Worm (Caenorhabditis elegans): Measurements from ENCODE around the gene fbxb-79.
A peak's percentile ranks its signal among the peaks of the same experiment; 100 is the strongest.

fbxb-79 gene

DNA sequence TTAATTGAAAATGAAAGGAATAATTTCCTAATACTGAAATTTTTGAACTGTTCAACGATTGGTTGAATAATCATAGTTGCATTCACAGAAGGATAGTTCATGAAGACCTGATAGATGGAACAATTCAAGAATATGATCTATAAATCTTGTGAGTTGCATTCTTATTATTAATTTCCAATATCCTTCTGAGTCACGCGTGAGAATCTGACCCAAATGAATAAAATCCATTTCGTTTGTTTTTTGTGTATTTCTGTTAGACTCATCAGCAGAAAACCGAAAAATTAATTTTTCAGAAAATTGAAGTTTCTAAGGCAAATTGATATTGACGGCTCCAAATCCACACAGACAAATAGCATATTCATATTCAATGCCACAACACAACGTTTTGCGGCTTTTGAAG is at the start of gene fbxb-79:
TSS of gene fbxb-79 (minus strand) at position 101 of the 400 bp plus-strand sequence.
- no peak for TF ChIP-seq efl-1 (optimal IDR thresholded peaks at IDR 0.05)
- TF ChIP-seq efl-1 (GFP tag; optimal IDR thresholded peaks at IDR 0.05 in 1 of 2) = no peak
- no peak for TF ChIP-seq sox-4 (tag; optimal IDR thresholded peaks at IDR 0.05)
- TF ChIP-seq egl-13 (tag; optimal IDR thresholded peaks at IDR 0.05) = no peak
- no peak for TF ChIP-seq nhr-11 (tag; optimal IDR thresholded peaks at IDR 0.05)
- no peak for TF ChIP-seq Y116A8C.19 (tag; optimal IDR thresholded peaks at IDR 0.05; ENCODE audit: borderline replicate concordance)
- no peak for TF ChIP-seq nhr-19 (GFP tag; conservative IDR thresholded peaks at IDR 0.05)
- TF ChIP-seq F16B12.6 (tag; optimal IDR thresholded peaks at IDR 0.05) = no peak

DNA sequence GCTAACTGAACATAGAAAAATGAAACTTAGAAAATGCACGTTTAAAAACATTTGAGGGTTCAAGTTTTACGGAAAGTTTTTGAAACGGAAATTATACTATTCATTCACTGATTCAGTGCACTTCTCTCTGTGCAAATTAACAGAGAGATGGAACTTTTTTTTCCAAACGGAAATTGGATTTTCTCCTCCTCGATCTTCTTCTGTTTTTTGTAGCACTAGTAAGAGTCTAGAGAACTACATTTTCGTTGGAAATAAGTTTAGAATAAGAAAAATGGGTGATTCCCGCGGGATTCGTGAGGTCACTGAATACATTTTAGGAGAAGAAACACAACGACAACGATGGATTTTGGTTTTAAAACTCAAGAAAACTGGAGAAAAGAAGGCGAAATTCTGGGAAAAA is 46.4 kb upstream of the fbxb-79 start:
- TF ChIP-seq fos-1 (tag; optimal IDR thresholded peaks at IDR 0.05) (no peak), lin-14 (GFP tag; optimal IDR thresholded peaks at IDR 0.05) (peak; percentile 49)

DNA sequence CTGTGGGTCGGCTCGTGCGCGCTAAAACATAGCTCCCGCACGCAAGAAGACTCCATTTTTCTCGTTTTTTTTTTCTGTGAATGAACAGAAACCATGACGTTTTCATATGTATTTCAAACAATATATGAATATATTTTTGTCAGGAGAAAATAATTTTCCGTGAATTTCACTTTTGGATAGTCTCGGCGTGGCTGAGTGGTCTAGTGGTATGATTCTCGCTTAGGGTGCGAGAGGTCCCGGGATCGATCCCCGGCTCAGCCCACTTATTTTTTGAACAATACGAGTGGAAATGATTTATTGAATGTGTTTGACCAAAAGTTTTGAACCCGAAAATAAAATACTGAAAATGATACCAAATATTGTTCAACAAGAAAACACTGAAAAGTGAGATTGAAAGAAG is 42.1 kb upstream of the fbxb-79 start:
- TF ChIP-seq tlp-1 (tag; optimal IDR thresholded peaks at IDR 0.05) (no peak), ets-5 (GFP tag; IDR thresholded peaks at IDR 0.05) (no peak), sptf-1 (tag; optimal IDR thresholded peaks at IDR 0.05) (no peak), unc-62 (GFP tag; optimal IDR thresholded peaks at IDR 0.05) (no peak), ceh-8 (GFP tag; optimal IDR thresholded peaks at IDR 0.05) (no peak), unc-98 (GFP tag; IDR thresholded peaks at IDR 0.05) (no peak), sox-4 (tag; optimal IDR thresholded peaks at IDR 0.05) (no peak), ztf-4 (tag; optimal IDR thresholded peaks at IDR 0.05) (no peak), hlh-17 (GFP tag; optimal IDR thresholded peaks at IDR 0.05; ENCODE audit: borderline replicate concordance) (no peak), nhr-76 (tag; optimal IDR thresholded peaks at IDR 0.05) (no peak), ceh-90 (tag; optimal IDR thresholded peaks at IDR 0.05) (no peak), vab-15 (tag; optimal IDR thresholded peaks at IDR 0.05) (no peak), fkh-4 (tag; optimal IDR thresholded peaks at IDR 0.05; ENCODE audit: borderline replicate concordance) (no peak), zip-4 (GFP tag; optimal IDR thresholded peaks at IDR 0.05) (no peak), nhr-11 (tag; optimal IDR thresholded peaks at IDR 0.05) (no peak)

DNA sequence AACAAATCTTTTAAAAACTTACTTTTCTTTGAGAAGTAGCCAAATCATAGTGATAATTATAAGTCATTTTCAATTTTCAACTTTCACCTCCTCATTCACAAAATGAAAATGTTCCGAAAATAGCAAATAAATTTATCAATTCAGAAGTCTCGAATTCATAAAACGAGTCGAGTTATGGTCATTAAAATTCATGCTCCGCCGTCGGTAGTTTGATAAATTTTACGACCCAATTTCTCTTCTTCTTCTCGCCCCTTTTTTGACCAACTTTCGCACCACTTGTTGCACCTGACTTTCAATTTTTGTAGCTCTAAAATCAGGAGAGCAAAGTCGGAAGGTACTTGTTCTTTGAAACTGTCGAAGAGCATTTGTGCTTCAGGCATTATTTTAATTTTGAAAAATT is 40.8 kb upstream of the fbxb-79 start, which contains the start of gene best-7:
TSS of gene best-7 (minus strand) at position 239 of the 400 bp plus-strand sequence.
- no peak for TF ChIP-seq alr-1 (tag; optimal IDR thresholded peaks at IDR 0.05; ENCODE audit: borderline replicate concordance)
- no peak for TF ChIP-seq nhr-11 (tag; optimal IDR thresholded peaks at IDR 0.05)
- no peak for TF ChIP-seq lin-15B (tag; optimal IDR thresholded peaks at IDR 0.05)
- TF ChIP-seq vab-15 (tag; optimal IDR thresholded peaks at IDR 0.05) = no peak
- no peak for TF ChIP-seq ceh-82 (tag; optimal IDR thresholded peaks at IDR 0.05)
- TF ChIP-seq unc-62 (GFP tag; optimal IDR thresholded peaks at IDR 0.05) = no peak
- TF ChIP-seq pqm-1 (tag; optimal IDR thresholded peaks at IDR 0.05) = no peak
- no peak for TF ChIP-seq lin-13 (GFP tag; optimal IDR thresholded peaks at IDR 0.05)
- TF ChIP-seq fkh-10 (GFP tag; optimal IDR thresholded peaks at IDR 0.05) = no peak
- no peak for TF ChIP-seq C34B4.2 (tag; optimal IDR thresholded peaks at IDR 0.05)
- no peak for TF ChIP-seq zip-4 (GFP tag; optimal IDR thresholded peaks at IDR 0.05)
- no peak for TF ChIP-seq ces-1 (GFP tag; optimal IDR thresholded peaks at IDR 0.05)
- no peak for TF ChIP-seq sup-37 (GFP tag; optimal IDR thresholded peaks at IDR 0.05)
- TF ChIP-seq nhr-47 (tag; optimal IDR thresholded peaks at IDR 0.05) = no peak
- no peak for TF ChIP-seq sptf-1 (tag; optimal IDR thresholded peaks at IDR 0.05)
- TF ChIP-seq hpl-2 (GFP tag; optimal IDR thresholded peaks at IDR 0.05) = no peak
- no peak for TF ChIP-seq nhr-85 (tag)

DNA sequence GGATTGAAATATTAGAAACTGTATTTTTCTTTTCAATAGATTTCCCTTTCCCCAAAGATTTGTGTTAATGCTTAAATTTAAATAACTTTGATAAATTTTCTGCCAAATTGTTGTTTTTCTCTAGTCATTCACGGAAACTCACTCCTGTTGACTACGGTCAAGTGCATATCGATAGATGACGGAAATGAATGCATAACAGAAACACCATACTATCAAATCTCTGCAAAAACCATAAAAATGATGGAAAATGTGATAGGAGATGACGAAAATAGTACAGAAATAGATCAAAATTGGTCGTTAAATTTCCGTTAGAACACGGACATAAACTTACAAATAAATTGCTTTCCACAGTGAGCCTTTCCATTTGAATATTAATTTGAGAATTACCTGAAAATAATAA is 39.7 kb upstream of the fbxb-79 start:
- TF ChIP-seq nhr-237 (tag; optimal IDR thresholded peaks at IDR 0.05) (no peak), efl-1 (optimal IDR thresholded peaks at IDR 0.05) (no peak), efl-1 (GFP tag; optimal IDR thresholded peaks at IDR 0.05 in 1 of 2) (peak in 1 of 2 experiments; percentile 78), nhr-19 (GFP tag; conservative IDR thresholded peaks at IDR 0.05) (no peak), egl-13 (tag; optimal IDR thresholded peaks at IDR 0.05) (no peak)
